Worm (Caenorhabditis elegans) whole organism, midembryonic: ENCODE measurements around the gene idpp-2.

ENCODE experiments used
- T22C8.4 ChIP-seq: fragments of 200-800 bp; sonication (Bioruptor generic); IDR thresholded peaks from 2 replicates; pipeline ENCODE4 v1.3.6; 2022; ENCODE audit warnings: missing genetic modification characterization, missing compliant biosample characterization
- cog-1 ChIP-seq: sonication (generic microtip); optimal IDR thresholded peaks from 2 replicates; lab custom pipeline; 2016; ENCODE audit warnings: missing genetic modification characterization, missing compliant biosample characterization
- flt-1 ChIP-seq: fragments of 200-800 bp; sonication (Bioruptor generic); IDR thresholded peaks from 2 replicates; pipeline ENCODE4 v1.3.6; 2022; ENCODE audit warnings: missing genetic modification characterization, missing compliant biosample characterization
- klf-2 ChIP-seq: fragments of 200-800 bp; sonication (Bioruptor generic); conservative IDR thresholded peaks from 2 replicates; pipeline ENCODE4 v1.3.6; 2022; ENCODE audit warnings: missing genetic modification reagents, missing genetic modification characterization, missing compliant biosample characterization
- med-1 ChIP-seq: sonication (generic microtip); optimal IDR thresholded peaks from 2 replicates; lab custom pipeline; 2017; ENCODE audit warnings: missing genetic modification characterization, mild to moderate bottlenecking, missing compliant biosample characterization, antibody characterized with exemption, missing genetic modification reagents; ENCODE audit not compliant: insufficient read depth
- tab-1 ChIP-seq: fragments of 200-800 bp; sonication (Bioruptor generic); IDR thresholded peaks from 2 replicates; pipeline ENCODE4 v1.3.6; 2022; ENCODE audit warnings: missing genetic modification characterization, missing compliant biosample characterization
- ztf-23 ChIP-seq: fragments of 200-800 bp; sonication (Bioruptor generic); IDR thresholded peaks from 2 replicates; pipeline ENCODE4 v1.3.6; 2022; ENCODE audit warnings: missing genetic modification reagents, missing genetic modification characterization, missing compliant biosample characterization

- TF ChIP-seq tab-1 (GFP tag; lab: Robert Waterston, UW) (no peak), T22C8.4 (no peak), flt-1 (GFP tag; lab: Robert Waterston, UW) (no peak), cog-1 (no peak), med-1 (GFP tag; lab: Kevin White, UChicago) (no peak), ztf-23 (GFP tag; lab: Robert Waterston, UW) (no peak), klf-2 (GFP tag; lab: Robert Waterston, UW) (no peak)
These were observed 9.7 kb downstream of the idpp-2 start for ce11 chrV:11158-11557.
